Worm (Caenorhabditis elegans) whole organism, L3 larva: ENCODE measurements around the gene C32C4.3.

Experiments used
- aly-2 ChIP-seq: fragments of 150-350 bp; optimal IDR thresholded peaks from 2 replicates; lab custom pipeline; 2014; ENCODE audit warnings: missing biosample characterization, missing genetic modification characterization
- mdl-1 ChIP-seq: fragments of 150-350 bp; optimal IDR thresholded peaks from 2 replicates; lab custom pipeline; 2014; ENCODE audit warnings: missing biosample characterization, missing genetic modification characterization
- nhr-76 ChIP-seq: fragments of 150-350 bp; sonication (generic microtip); optimal IDR thresholded peaks from 5 replicates; lab custom pipeline; 2014; ENCODE audit warnings: missing biosample characterization, missing genetic modification characterization
- nhr-77 ChIP-seq: fragments of 150-350 bp; optimal IDR thresholded peaks from 2 replicates; lab custom pipeline; 2014; ENCODE audit warnings: missing biosample characterization, missing genetic modification characterization
- unc-62 ChIP-seq: fragments of 150-350 bp; sonication (generic microtip); optimal IDR thresholded peaks from 4 replicates; lab custom pipeline; 2014; ENCODE audit warnings: missing biosample characterization, missing genetic modification reagents, missing genetic modification characterization

- TF ChIP-seq unc-62 (GFP tag; lab: Kevin White, UChicago) (no peak), nhr-77 (tag; lab: Kevin White, UChicago) (no peak), mdl-1 (tag; lab: Kevin White, UChicago) (no peak), nhr-76 (tag; lab: Kevin White, UChicago) (no peak), aly-2 (tag; lab: Kevin White, UChicago) (no peak)
Observed at ce11 chrV:10691313-10691712, 44.4 kb upstream of the C32C4.3 start.
